Worm (Caenorhabditis elegans): ENCODE data around the gene Y51A2B.5.

Y51A2B.5 gene

DNA sequence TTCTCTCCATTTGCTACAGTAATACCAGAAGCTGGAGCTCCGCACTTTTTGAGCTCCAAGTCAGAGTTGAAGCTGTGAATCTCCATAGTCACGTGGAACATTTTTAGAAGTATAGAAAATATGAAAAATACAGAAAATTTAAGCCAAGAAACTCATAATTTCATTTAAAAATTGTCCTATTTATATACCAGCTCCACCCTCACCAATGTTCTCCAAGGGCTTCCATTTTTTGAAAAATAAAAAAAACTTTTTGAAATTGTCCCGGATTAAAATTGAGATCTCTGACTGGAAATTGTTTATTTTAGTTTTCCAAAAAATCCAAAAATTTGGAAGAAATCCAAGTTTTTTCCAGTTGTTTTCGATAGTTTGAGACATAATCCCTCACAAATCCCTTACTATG is 29.2 kb upstream of the Y51A2B.5 start, which contains the start of gene C08E8.5:
Gene C08E8.5, minus strand, starts transcription at position 101 of the 400 bp plus-strand sequence.
- TF ChIP-seq nhr-25 (tag; optimal IDR thresholded peaks at IDR 0.05) (no peak), unc-39 (tag; optimal IDR thresholded peaks at IDR 0.05) (no peak), elt-1 (tag; optimal IDR thresholded peaks at IDR 0.05) (no peak), mdl-1 (tag; optimal IDR thresholded peaks at IDR 0.05) (no peak), egl-5 (tag; optimal IDR thresholded peaks at IDR 0.05) (no peak), nhr-23 (tag; optimal IDR thresholded peaks at IDR 0.05) (no peak)

DNA sequence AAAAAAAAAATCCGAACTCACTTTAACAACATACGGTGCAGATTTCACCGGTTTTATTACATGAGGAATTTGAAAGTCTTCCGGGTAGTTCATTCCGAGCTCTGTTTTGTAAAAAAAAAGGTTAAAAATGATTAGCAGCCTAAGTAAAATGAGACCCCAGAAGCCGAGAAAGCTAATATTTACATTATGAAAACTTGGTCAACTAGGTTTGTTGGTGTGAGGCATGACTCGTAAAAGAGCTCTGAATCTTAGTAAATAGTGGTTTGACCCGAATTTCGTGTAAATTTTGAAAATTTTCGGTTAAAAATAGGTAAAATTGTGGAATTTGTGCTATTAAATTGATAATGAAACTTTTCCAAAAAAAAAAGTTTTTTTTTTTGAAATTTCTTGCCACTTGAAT is 26.7 kb upstream of the Y51A2B.5 start, which contains the start of gene C08E8.1:
Gene C08E8.1, minus strand, starts transcription at position 101 of the 400 bp plus-strand sequence.
- no peak for TF ChIP-seq nhr-23 (tag; optimal IDR thresholded peaks at IDR 0.05)

DNA sequence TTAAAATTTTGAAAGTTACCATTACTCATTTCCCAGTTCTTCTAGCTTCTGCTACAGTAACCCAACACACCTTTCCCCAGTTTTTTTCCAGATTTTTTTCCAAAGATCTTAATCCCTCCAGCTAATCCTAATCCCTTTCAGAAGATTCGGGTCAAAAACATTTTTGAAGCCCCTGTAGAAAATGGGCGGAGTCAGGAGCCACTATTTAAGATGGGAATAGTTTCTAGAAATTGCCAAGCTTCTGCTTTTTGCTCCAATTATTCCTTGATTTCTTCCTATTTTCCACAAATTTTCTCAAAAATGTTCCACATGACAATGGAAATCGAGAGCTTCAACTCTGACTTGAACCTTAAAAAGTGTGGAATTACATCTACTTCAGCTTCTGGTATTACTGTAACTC is 24.5 kb upstream of the Y51A2B.5 start, which contains the start of gene C08E8.9:
Gene C08E8.9, plus strand, starts transcription at position 301 of the 400 bp plus-strand sequence.
- no peak for TF ChIP-seq sea-2 (GFP tag; optimal IDR thresholded peaks at IDR 0.05)
- TF ChIP-seq nhr-237 (tag; optimal IDR thresholded peaks at IDR 0.05): no peak
- no peak for TF ChIP-seq elt-2 (tag; optimal IDR thresholded peaks at IDR 0.05)
- no peak for TF ChIP-seq ceh-9 (tag; optimal IDR thresholded peaks at IDR 0.05)
- no peak for TF ChIP-seq nhr-28 (tag; optimal IDR thresholded peaks at IDR 0.05)
- no peak for TF ChIP-seq nhr-67 (tag; optimal IDR thresholded peaks at IDR 0.05)
- TF ChIP-seq pqm-1 (tag; optimal IDR thresholded peaks at IDR 0.05): no peak
- no peak for TF ChIP-seq aly-2 (tag; optimal IDR thresholded peaks at IDR 0.05)
- TF ChIP-seq nhr-77 (tag; optimal IDR thresholded peaks at IDR 0.05): no peak

DNA sequence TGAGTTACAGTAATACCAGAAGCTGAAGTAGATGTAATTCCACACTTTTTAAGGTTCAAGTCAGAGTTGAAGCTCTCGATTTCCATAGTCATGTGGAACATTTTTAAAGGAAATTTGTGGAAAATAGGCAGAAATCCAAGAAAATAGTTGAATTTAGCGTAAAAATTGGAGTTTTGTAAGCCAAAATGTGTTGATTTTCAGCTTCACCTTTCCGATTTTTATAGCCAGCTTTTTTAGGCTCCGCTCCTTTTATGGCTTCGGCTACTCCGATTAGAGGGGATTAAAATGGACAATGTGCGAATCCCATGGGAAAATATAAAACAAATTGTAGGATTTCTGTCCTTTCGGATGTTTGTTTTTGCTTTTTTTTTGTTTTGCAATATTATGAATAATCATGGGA is 20.8 kb upstream of the Y51A2B.5 start, which contains the start of gene C08E8.6:
Gene C08E8.6, minus strand, starts transcription at position 101 of the 400 bp plus-strand sequence.
- no peak for TF ChIP-seq pqm-1 (tag; optimal IDR thresholded peaks at IDR 0.05)
- no peak for TF ChIP-seq ZK546.5 (tag; optimal IDR thresholded peaks at IDR 0.05)
- no peak for TF ChIP-seq nhr-76 (tag; optimal IDR thresholded peaks at IDR 0.05)

DNA sequence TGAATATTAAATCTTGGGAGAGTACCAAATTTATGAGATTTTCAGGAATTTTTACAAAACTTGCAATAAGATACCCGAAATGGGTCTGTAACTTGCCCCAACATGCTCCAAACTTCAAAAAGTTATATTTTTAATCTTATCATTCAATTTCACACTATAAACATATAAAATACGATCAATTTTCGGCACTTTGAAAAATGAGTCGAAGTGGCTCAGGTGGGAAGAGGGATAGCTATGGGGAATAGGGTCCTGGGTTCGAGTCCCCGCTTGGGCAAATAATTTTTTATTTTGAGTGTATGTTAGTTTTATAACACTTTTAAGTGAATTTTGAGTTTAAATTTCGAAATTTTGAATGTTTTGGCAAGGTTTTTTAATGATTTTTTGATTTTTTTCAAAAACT is 18.0 kb upstream of the Y51A2B.5 start:
- TF ChIP-seq tbx-2 (tag; optimal IDR thresholded peaks at IDR 0.05) (no peak), lsy-12 (tag; optimal IDR thresholded peaks at IDR 0.05) (no peak), pha-4 (tag; optimal IDR thresholded peaks at IDR 0.05) (no peak), nhr-25 (tag; optimal IDR thresholded peaks at IDR 0.05) (no peak), nfya-1 (tag; optimal IDR thresholded peaks at IDR 0.05; ENCODE audit: insufficient read depth) (no peak), ztf-4 (tag; optimal IDR thresholded peaks at IDR 0.05) (no peak)

DNA sequence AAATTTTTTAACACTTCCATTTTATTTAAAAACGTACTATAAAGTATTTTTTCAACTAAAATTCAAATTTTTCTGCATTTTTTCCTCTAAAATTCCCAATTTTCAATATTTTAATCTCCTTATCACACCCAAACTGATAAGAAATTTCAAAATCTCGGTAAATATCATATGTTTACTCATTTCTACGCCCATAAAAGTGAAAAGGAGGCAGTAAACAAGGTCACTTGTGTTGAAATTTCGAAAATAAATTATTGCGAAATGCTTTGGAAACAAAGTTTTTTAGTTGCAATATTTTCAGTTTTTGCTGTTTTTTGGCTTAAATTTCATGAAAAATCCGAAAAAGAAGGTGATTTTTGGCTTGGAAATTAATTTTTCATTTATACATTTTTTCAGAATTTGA is 17.5 kb upstream of the Y51A2B.5 start, which contains the start of gene C08E8.4:
Gene C08E8.4, plus strand, starts transcription at position 268 of the 400 bp plus-strand sequence.
- TF ChIP-seq pqm-1 (tag; optimal IDR thresholded peaks at IDR 0.05) (peak; percentile 80), mdl-1 (tag; optimal IDR thresholded peaks at IDR 0.05) (no peak), daf-12 (tag; optimal IDR thresholded peaks at IDR 0.05) (no peak), pha-4 (tag; optimal IDR thresholded peaks at IDR 0.05) (peak; percentile 75), elt-2 (tag; optimal IDR thresholded peaks at IDR 0.05) (peak; percentile 67), nhr-25 (tag; optimal IDR thresholded peaks at IDR 0.05) (no peak), jun-1 (tag; optimal IDR thresholded peaks at IDR 0.05) (peak; percentile 28)

DNA sequence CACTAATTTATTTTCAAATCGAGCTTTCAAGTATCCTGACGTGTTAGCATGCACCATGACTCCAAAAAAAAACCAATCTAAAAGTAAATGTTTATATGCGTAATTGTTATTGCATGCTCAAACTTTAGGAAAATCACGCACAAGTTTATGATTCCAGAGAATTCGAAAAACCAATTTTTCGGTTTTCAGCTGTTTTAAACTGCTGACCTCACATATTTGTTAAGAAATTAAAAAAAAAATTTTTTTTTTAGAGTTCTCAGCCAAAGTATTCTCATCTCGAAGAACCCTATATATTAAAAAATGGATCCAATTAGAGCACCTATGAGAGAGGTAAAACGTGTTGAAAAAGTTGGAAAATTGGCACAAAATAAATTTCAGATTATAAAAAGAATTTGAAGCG is 14.9 kb upstream of the Y51A2B.5 start, which contains the start of gene Y51A2B.2:
Gene Y51A2B.2, plus strand, starts transcription at position 301 of the 400 bp plus-strand sequence.
- no peak for TF ChIP-seq aly-2 (tag; optimal IDR thresholded peaks at IDR 0.05)
- TF ChIP-seq hmg-11 (tag; optimal IDR thresholded peaks at IDR 0.05): no peak
- TF ChIP-seq nhr-77 (tag; optimal IDR thresholded peaks at IDR 0.05): no peak
- no peak for TF ChIP-seq ztf-11 (tag; optimal IDR thresholded peaks at IDR 0.05)
- TF ChIP-seq nhr-28 (tag; optimal IDR thresholded peaks at IDR 0.05): no peak
- TF ChIP-seq elt-2 (tag; optimal IDR thresholded peaks at IDR 0.05): no peak
- TF ChIP-seq unc-39 (tag; optimal IDR thresholded peaks at IDR 0.05): no peak
- TF ChIP-seq egl-5 (tag; optimal IDR thresholded peaks at IDR 0.05): no peak
- TF ChIP-seq unc-62 (GFP tag; optimal IDR thresholded peaks at IDR 0.05): no peak
- no peak for TF ChIP-seq sea-2 (GFP tag; optimal IDR thresholded peaks at IDR 0.05)

DNA sequence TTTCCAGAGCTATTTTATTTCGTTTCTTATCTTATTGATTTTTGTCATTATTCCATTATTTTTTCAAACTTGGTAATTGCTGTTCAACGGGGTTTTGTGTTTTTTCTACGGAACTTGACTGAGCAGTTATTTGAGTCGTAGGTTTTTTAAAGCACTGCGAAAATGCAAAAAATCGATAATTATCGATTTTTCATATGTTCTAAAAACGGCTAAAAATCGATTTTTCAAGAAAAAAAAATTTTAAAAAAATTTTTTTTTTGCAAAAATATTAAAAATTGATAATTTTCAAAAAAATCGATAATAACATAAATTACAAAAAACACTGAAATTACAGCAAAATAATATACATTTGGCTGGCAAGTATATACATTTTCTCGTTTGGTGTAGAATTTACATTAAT is 13.5 kb upstream of the Y51A2B.5 start:
- TF ChIP-seq ceh-28 (tag; optimal IDR thresholded peaks at IDR 0.05) (peak; percentile 84), hmg-11 (tag; optimal IDR thresholded peaks at IDR 0.05) (no peak), nhr-76 (tag; optimal IDR thresholded peaks at IDR 0.05) (no peak), ceh-9 (tag; optimal IDR thresholded peaks at IDR 0.05) (no peak)
